Worm (Caenorhabditis elegans): Measurements from ENCODE around the gene R10H10.3.

Gene R10H10.3

DNA sequence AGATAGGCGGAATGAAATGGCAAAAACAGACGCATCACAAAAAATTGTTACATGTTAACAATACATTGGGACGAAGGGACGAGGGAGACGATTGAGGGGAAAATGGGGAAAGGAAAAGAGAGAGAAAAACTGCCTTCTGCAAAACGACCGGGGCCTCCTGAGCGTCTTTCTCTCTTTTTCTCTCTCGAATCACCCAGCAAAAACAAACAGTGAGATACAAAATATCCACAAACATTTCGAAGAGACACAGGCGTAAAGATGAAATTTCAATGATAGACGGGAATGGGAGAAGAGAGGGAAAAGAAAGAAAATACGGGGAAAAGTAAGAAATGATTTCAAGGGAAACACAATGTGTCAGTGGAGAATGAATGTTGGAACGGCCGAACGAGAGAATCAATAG, 42.3 kb upstream of the R10H10.3 start (continued):
- no peak for TF ChIP-seq unc-3 (GFP tag; conservative IDR thresholded peaks at IDR 0.05)
- TF ChIP-seq unc-3 (tag; optimal IDR thresholded peaks at IDR 0.05), result no peak
- TF ChIP-seq ceh-18 (tag; optimal IDR thresholded peaks at IDR 0.05), result peak; percentile 66
- TF ChIP-seq ceh-24 (tag; optimal IDR thresholded peaks at IDR 0.05), result no peak

ce11 chrIV:10346948-10347347, 41.4 kb upstream of the R10H10.3 start:
- TF ChIP-seq pha-4 (tag; optimal IDR thresholded peaks at IDR 0.05) (no peak), ceh-24 (tag; optimal IDR thresholded peaks at IDR 0.05) (no peak), ceh-2 (tag; optimal IDR thresholded peaks at IDR 0.05) (no peak)

ce11 chrIV:10347528-10347927, 40.8 kb upstream of the R10H10.3 start:
- TF ChIP-seq hlh-8 (tag; optimal IDR thresholded peaks at IDR 0.05) (no peak), unc-42 (tag; optimal IDR thresholded peaks at IDR 0.05) (peak; percentile 40), ceh-14 (tag; optimal IDR thresholded peaks at IDR 0.05) (peak; percentile 51)

DNA sequence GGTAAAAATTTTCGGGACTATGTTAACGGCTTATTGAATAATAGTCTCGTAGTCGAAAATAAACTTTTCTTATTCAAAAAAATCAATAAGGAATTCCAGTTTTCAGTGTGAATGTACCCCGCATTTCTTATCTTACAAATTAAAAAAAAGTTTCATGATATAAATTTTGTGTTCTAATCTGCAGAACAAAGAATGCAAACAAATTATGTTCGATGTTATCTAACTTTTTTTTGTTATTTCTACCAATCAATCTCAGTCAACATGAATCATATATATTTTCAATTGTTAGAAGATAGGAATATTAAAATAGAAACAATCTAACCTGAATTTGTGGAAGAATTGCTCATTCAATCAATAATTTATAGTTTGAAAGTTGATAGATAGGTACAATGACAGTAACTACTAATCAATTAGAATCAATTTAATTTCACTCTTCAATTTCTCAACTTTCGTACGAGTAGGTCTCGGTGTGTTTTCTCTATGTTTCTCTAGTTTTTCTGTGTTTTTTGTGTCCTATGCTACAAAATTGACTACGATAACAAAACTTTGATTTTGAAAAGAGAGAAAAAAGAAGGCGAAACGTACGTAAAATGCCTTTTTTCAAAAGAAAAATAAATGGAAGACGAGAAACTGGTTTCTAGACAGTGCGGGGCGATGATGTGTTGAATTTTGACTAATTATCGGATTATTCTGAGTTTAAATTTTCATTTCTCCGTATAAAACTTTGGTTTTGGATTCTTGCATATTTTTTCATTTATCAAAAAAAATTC, 38.2 kb upstream of the R10H10.3 start, which contains the start of the genes unc-43 and Y43C5B.3:
unc-43 (minus strand) TSS at position 347 of the 770 bp plus-strand sequence.
Y43C5B.3 (plus strand) TSS at position 720 of the 770 bp plus-strand sequence.
- TF ChIP-seq pqm-1 (tag; optimal IDR thresholded peaks at IDR 0.05), result no peak
- no peak for TF ChIP-seq ceh-19 (GFP tag; optimal IDR thresholded peaks at IDR 0.05)
- TF ChIP-seq gmeb-2 (tag; optimal IDR thresholded peaks at IDR 0.05), result no peak
- no peak for TF ChIP-seq ceh-30 (tag; optimal IDR thresholded peaks at IDR 0.05)
- no peak for TF ChIP-seq C08G9.2 (tag; optimal IDR thresholded peaks at IDR 0.05)
- TF ChIP-seq ceh-6 (GFP tag; optimal IDR thresholded peaks at IDR 0.05), result no peak
- TF ChIP-seq rnt-1 (tag; optimal IDR thresholded peaks at IDR 0.05), result no peak
- no peak for TF ChIP-seq nhr-232 (tag; optimal IDR thresholded peaks at IDR 0.05)
- no peak for TF ChIP-seq ceh-14 (tag; optimal IDR thresholded peaks at IDR 0.05)
- no peak for TF ChIP-seq unc-42 (tag; optimal IDR thresholded peaks at IDR 0.05)

ce11 chrIV:10352243-10352642, 36.1 kb upstream of the R10H10.3 start, which contains the start of gene Y43C5B.2:
Y43C5B.2 (minus strand) TSS chrIV:10352343.
- TF ChIP-seq K09A11.1 (tag; optimal IDR thresholded peaks at IDR 0.05; ENCODE audit: insufficient read depth), result no peak

DNA sequence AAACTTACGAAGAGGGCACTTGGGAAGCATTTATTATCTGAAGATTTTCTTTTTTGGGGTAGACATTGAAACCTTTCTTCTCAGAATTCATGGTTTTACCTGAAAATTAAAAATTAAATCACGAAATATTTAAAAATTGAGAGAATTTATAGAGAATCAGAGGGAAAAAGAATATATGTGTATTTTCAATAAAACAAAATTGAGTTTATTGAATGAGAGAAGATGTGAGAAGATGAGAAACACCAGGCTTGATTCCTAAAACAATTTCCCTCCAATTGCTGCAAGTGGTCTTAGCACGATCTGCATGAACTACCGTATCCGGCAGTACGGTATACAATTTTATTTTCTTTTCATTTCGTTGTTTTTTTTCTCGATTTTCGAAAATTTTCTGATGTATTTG, 31.2 kb upstream of the R10H10.3 start, which contains the start of gene R11A8.1:
R11A8.1 (minus strand) TSS at position 101 of the 400 bp plus-strand sequence.
- TF ChIP-seq ceh-31 (tag; optimal IDR thresholded peaks at IDR 0.05) (no peak), ets-4 (tag; optimal IDR thresholded peaks at IDR 0.05) (no peak), K09A11.1 (tag; optimal IDR thresholded peaks at IDR 0.05; ENCODE audit: insufficient read depth) (no peak), hlh-6 (tag; optimal IDR thresholded peaks at IDR 0.05) (no peak), ztf-16 (tag; optimal IDR thresholded peaks at IDR 0.05) (no peak), ceh-14 (tag; optimal IDR thresholded peaks at IDR 0.05) (no peak), pax-1 (tag; optimal IDR thresholded peaks at IDR 0.05) (no peak), T23F11.4 (GFP tag; optimal IDR thresholded peaks at IDR 0.05) (no peak), unc-55 (GFP tag; optimal IDR thresholded peaks at IDR 0.05) (no peak), sdc-2 (tag; optimal IDR thresholded peaks at IDR 0.05) (no peak), zip-5 (tag; optimal IDR thresholded peaks at IDR 0.05) (no peak)

DNA sequence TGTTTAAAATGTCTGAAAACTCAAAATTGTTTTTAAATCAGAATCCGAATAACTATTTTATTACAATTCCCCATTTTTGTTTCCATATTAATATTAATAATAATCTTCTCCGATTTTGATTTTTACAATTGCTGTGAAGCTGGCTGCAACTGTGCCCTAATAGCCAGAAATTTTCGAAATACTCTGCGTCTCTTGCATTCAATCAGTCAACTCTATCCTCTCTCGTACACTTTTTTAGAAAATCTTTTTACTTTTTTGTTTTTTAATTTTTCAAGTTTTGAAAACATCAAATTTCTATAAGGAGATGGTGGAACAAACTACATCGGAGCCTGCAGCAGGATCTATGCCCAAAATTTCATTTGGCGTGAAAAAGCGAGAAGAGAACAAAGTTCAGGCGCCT, 30.5 kb upstream of the R10H10.3 start, which contains the start of gene gkow-1:
gkow-1 (plus strand) TSS at position 301 of the 400 bp plus-strand sequence.
- TF ChIP-seq ceh-14 (tag; optimal IDR thresholded peaks at IDR 0.05), result no peak
- no peak for TF ChIP-seq tbx-7 (tag; optimal IDR thresholded peaks at IDR 0.05)
- TF ChIP-seq T23F11.4 (GFP tag; optimal IDR thresholded peaks at IDR 0.05), result no peak
- TF ChIP-seq pag-3 (tag; optimal IDR thresholded peaks at IDR 0.05; ENCODE audit: borderline replicate concordance), result no peak
- TF ChIP-seq rnt-1 (tag; optimal IDR thresholded peaks at IDR 0.05), result no peak
- no peak for TF ChIP-seq pat-9 (tag; optimal IDR thresholded peaks at IDR 0.05)
- TF ChIP-seq zip-5 (tag; optimal IDR thresholded peaks at IDR 0.05), result no peak
- TF ChIP-seq ceh-6 (GFP tag; optimal IDR thresholded peaks at IDR 0.05), result no peak
- TF ChIP-seq elt-2 (tag; optimal IDR thresholded peaks at IDR 0.05), result no peak
- TF ChIP-seq tbx-2 (tag; optimal IDR thresholded peaks at IDR 0.05), result no peak
- TF ChIP-seq lin-11 (tag; optimal IDR thresholded peaks at IDR 0.05), result no peak
- no peak for TF ChIP-seq pros-1 (tag; optimal IDR thresholded peaks at IDR 0.05)
- no peak for TF ChIP-seq ceh-31 (tag; optimal IDR thresholded peaks at IDR 0.05)
- TF ChIP-seq ceh-30 (tag; optimal IDR thresholded peaks at IDR 0.05), result no peak
- TF ChIP-seq nfya-1 (tag; optimal IDR thresholded peaks at IDR 0.05), result no peak
- no peak for TF ChIP-seq hlh-6 (tag; optimal IDR thresholded peaks at IDR 0.05)
